Worm (Caenorhabditis elegans) whole organism, mixed stage, embryonic: ENCODE measurements around the gene C14E2.3.

Experiments used
- lin-13 ChIP-seq: fragments of 150-350 bp; optimal IDR thresholded peaks from 2 replicates; lab custom pipeline; 2014; ENCODE audit warnings: missing biosample characterization, missing genetic modification characterization
- lsy-2 ChIP-seq: fragments of 150-350 bp; optimal IDR thresholded peaks from 2 replicates; lab custom pipeline; 2014; ENCODE audit warnings: missing biosample characterization, missing genetic modification characterization
- mep-1 ChIP-seq: fragments of 150-350 bp; optimal IDR thresholded peaks from 2 replicates; lab custom pipeline; 2017; ENCODE audit warnings: missing biosample characterization, missing genetic modification reagents, missing genetic modification characterization, inconsistent platforms
- nhr-12 ChIP-seq: fragments of 150-350 bp; optimal IDR thresholded peaks from 2 replicates; lab custom pipeline; 2014; ENCODE audit warnings: missing biosample characterization, missing genetic modification characterization
- nhr-28 ChIP-seq: fragments of 150-350 bp; optimal IDR thresholded peaks from 2 replicates; lab custom pipeline; 2014; ENCODE audit warnings: missing biosample characterization, missing genetic modification characterization
- pha-4 ChIP-seq: fragments of 150-350 bp; optimal IDR thresholded peaks from 2 replicates; lab custom pipeline; 2018; ENCODE audit warnings: missing biosample characterization, missing genetic modification reagents, missing genetic modification characterization
- sptf-1 ChIP-seq: sonication (generic microtip); optimal IDR thresholded peaks from 2 replicates; lab custom pipeline; 2017; ENCODE audit warnings: mild to moderate bottlenecking, missing genetic modification characterization, moderate library complexity, missing compliant biosample characterization
- unc-120 ChIP-seq: sonication (generic microtip); optimal IDR thresholded peaks from 2 replicates; lab custom pipeline; 2017; ENCODE audit warnings: missing genetic modification characterization, missing compliant biosample characterization; ENCODE audit not compliant: poor library complexity, severe bottlenecking

DNA sequence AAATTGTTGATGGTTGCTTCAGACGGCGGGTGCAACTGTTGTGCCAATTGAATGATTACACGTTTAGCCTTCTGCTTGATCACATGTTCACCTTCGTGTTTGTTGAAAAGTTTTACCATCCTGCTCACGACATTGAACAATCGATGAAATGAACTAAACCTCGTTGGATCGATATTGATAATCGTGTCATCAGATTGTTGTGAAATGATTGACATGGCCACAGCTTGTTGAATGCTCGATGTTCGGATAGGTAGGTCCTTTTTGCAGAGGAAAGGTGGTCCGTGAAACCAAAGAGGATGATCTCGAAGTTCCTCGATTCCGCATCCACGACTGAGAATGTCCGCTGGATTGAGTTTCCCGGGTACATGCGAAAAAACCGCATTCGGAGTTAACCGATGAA is 41.7 kb downstream of the C14E2.3 start:
- no peak for TF ChIP-seq lin-13
- TF ChIP-seq unc-120 (tag; lab: Kevin White, UChicago): no peak
- TF ChIP-seq mep-1 (tag; lab: Kevin White, UChicago): no peak
- TF ChIP-seq nhr-12 (tag; lab: Kevin White, UChicago): no peak
- no peak for TF ChIP-seq sptf-1 (tag; lab: Kevin White, UChicago)
- TF ChIP-seq lsy-2 (tag; lab: Kevin White, UChicago): no peak
- no peak for TF ChIP-seq nhr-28 (tag; lab: Kevin White, UChicago)
- TF ChIP-seq pha-4: no peak
